Worm (Caenorhabditis elegans) whole organism, young adult: ENCODE data around the gene rsp-7.

Source experiments
- B0035.1 ChIP-seq: sonication (generic microtip); optimal IDR thresholded peaks from 2 replicates; lab custom pipeline; 2016; ENCODE audit warnings: missing genetic modification characterization, mild to moderate bottlenecking, missing compliant biosample characterization, missing genotype, missing genetic modification reagents
- C17E4.6 ChIP-seq: fragments of 200-800 bp; sonication (Bioruptor generic); IDR thresholded peaks from 2 replicates; pipeline ENCODE4 v1.3.6; 2022; ENCODE audit warnings: missing genetic modification reagents, missing genetic modification characterization, missing compliant biosample characterization
- T26A5.8 ChIP-seq: sonication (generic microtip); optimal IDR thresholded peaks from 2 replicates; lab custom pipeline; 2016; ENCODE audit warnings: missing genetic modification characterization, missing compliant biosample characterization
- Y53F4B.3 ChIP-seq: fragments of 200-800 bp; sonication (Bioruptor generic); IDR thresholded peaks from 2 replicates; pipeline ENCODE4 v1.3.6; 2022; ENCODE audit warnings: missing genetic modification reagents, missing genetic modification characterization, missing compliant biosample characterization
- Y53G8AR.9 ChIP-seq: fragments of 200-800 bp; sonication (Bioruptor generic); conservative IDR thresholded peaks from 2 replicates; pipeline ENCODE4 v1.3.6; 2022; ENCODE audit warnings: missing genetic modification reagents, missing genetic modification characterization, missing compliant biosample characterization
- Y79H2A.3 ChIP-seq: fragments of 200-800 bp; sonication (Bioruptor generic); conservative IDR thresholded peaks from 2 replicates; pipeline ENCODE4 v1.3.6; 2022; ENCODE audit warnings: missing genetic modification reagents, missing genetic modification characterization, missing compliant biosample characterization
- akir-1 ChIP-seq: fragments of 200-800 bp; sonication (Bioruptor generic); optimal IDR thresholded peaks from 2 replicates; lab custom pipeline; 2018; ENCODE audit warnings: mild to moderate bottlenecking, missing genetic modification characterization, moderate library complexity, missing compliant biosample characterization
- ama-1 ChIP-seq, 3 experiments: fragments of 150-350 bp in 1 of 3; sonication (generic microtip) in 2 of 3; optimal IDR thresholded peaks; 2 replicates each; lab custom pipeline; 2014 to 2018; ENCODE audit warnings: missing biosample characterization in 2 of 3, missing genetic modification characterization in 2 of 3, missing genetic modification reagents in 2 of 3
- bed-1 ChIP-seq: fragments of 200-800 bp; sonication (Bioruptor generic); IDR thresholded peaks from 2 replicates; pipeline ENCODE4 v1.3.6; 2022; ENCODE audit warnings: missing genetic modification reagents, missing genetic modification characterization, missing compliant biosample characterization
- ccch-3 ChIP-seq: fragments of 200-800 bp; sonication (Bioruptor generic); optimal IDR thresholded peaks from 2 replicates; lab custom pipeline; 2018; ENCODE audit warnings: mild to moderate bottlenecking, missing genetic modification characterization, missing compliant biosample characterization
- ceh-100 ChIP-seq: fragments of 200-800 bp; sonication (Bioruptor generic); IDR thresholded peaks from 2 replicates; pipeline ENCODE4 v1.3.6; 2022; ENCODE audit warnings: missing genetic modification reagents, missing genetic modification characterization, missing compliant biosample characterization
- ceh-79 ChIP-seq: sonication (generic microtip); optimal IDR thresholded peaks from 2 replicates; lab custom pipeline; 2017; ENCODE audit warnings: mild to moderate bottlenecking, missing genetic modification characterization, missing compliant biosample characterization
- ceh-91 ChIP-seq: fragments of 200-800 bp; sonication (Bioruptor generic); IDR thresholded peaks from 2 replicates; pipeline ENCODE4 v1.3.6; 2022; ENCODE audit warnings: missing genetic modification reagents, missing genetic modification characterization, missing compliant biosample characterization
- chd-7 ChIP-seq: sonication (generic microtip); optimal IDR thresholded peaks from 2 replicates; lab custom pipeline; 2016; ENCODE audit warnings: mild to moderate bottlenecking, missing genetic modification characterization, moderate library complexity, missing compliant biosample characterization
- dox-1 ChIP-seq: fragments of 200-800 bp; sonication (Bioruptor generic); IDR thresholded peaks from 2 replicates; pipeline ENCODE4 v1.3.6; 2022; ENCODE audit warnings: missing genetic modification reagents, missing genetic modification characterization, missing compliant biosample characterization
- egl-44 ChIP-seq: fragments of 200-800 bp; sonication (Bioruptor generic); IDR thresholded peaks from 2 replicates; pipeline ENCODE4 v1.3.6; 2022; ENCODE audit warnings: missing genetic modification reagents, missing genetic modification characterization, missing compliant biosample characterization
- egrh-3 ChIP-seq: fragments of 200-800 bp; sonication (Bioruptor generic); IDR thresholded peaks from 2 replicates; pipeline ENCODE4 v1.3.6; 2022; ENCODE audit warnings: missing genetic modification reagents, missing genetic modification characterization, missing compliant biosample characterization
- ets-4 ChIP-seq: fragments of 200-800 bp; sonication (Bioruptor generic); optimal IDR thresholded peaks from 2 replicates; lab custom pipeline; 2018; ENCODE audit warnings: mild to moderate bottlenecking, missing genetic modification characterization, missing compliant biosample characterization
- fkh-3 ChIP-seq: sonication (generic microtip); optimal IDR thresholded peaks from 2 replicates; lab custom pipeline; 2016; ENCODE audit warnings: mild to moderate bottlenecking, missing genetic modification characterization, missing compliant biosample characterization
- gei-17 ChIP-seq: fragments of 200-800 bp; sonication (Bioruptor generic); optimal IDR thresholded peaks from 2 replicates; lab custom pipeline; 2018; ENCODE audit warnings: mild to moderate bottlenecking, missing genetic modification characterization, missing compliant biosample characterization
- hsf-1 ChIP-seq: fragments of 200-800 bp; sonication (Bioruptor generic); IDR thresholded peaks from 2 replicates; pipeline ENCODE4 v1.3.6; 2022; ENCODE audit warnings: missing genetic modification reagents, missing genetic modification characterization, missing compliant biosample characterization
- lag-1 ChIP-seq: fragments of 200-800 bp; sonication (Bioruptor generic); IDR thresholded peaks from 2 replicates; pipeline ENCODE4 v1.3.6; 2022; ENCODE audit warnings: missing genetic modification reagents, missing genetic modification characterization, missing compliant biosample characterization
- lin-54 ChIP-seq: fragments of 200-800 bp; sonication (Bioruptor generic); optimal IDR thresholded peaks from 2 replicates; lab custom pipeline; 2018; ENCODE audit warnings: mild to moderate bottlenecking, missing genetic modification characterization, missing compliant biosample characterization
- lsy-27 ChIP-seq: sonication (generic microtip); optimal IDR thresholded peaks from 2 replicates; lab custom pipeline; 2017; ENCODE audit warnings: missing genetic modification characterization, mild to moderate bottlenecking, missing compliant biosample characterization, antibody characterized with exemption, missing genotype, borderline replicate concordance; ENCODE audit not compliant: insufficient read depth
- madf-6 ChIP-seq: fragments of 200-800 bp; sonication (Bioruptor generic); IDR thresholded peaks from 2 replicates; pipeline ENCODE4 v1.3.6; 2022; ENCODE audit warnings: missing genetic modification reagents, missing genetic modification characterization, missing compliant biosample characterization
- madf-8 ChIP-seq: fragments of 200-800 bp; sonication (Bioruptor generic); conservative IDR thresholded peaks from 2 replicates; pipeline ENCODE4 v1.3.6; 2022; ENCODE audit warnings: missing genetic modification reagents, missing genetic modification characterization, missing compliant biosample characterization
- mcd-1 ChIP-seq: fragments of 200-800 bp; sonication (Bioruptor generic); IDR thresholded peaks from 2 replicates; pipeline ENCODE4 v1.3.6; 2022; ENCODE audit warnings: missing genetic modification reagents, missing genetic modification characterization, missing compliant biosample characterization
- nhr-120 ChIP-seq: fragments of 200-800 bp; sonication (Bioruptor generic); IDR thresholded peaks from 2 replicates; pipeline ENCODE4 v1.3.6; 2022; ENCODE audit warnings: missing genetic modification characterization, missing compliant biosample characterization
- nhr-27 ChIP-seq: fragments of 200-800 bp; sonication (Bioruptor generic); optimal IDR thresholded peaks from 2 replicates; lab custom pipeline; 2018; ENCODE audit warnings: mild to moderate bottlenecking, missing genetic modification characterization, moderate library complexity, missing compliant biosample characterization
- nhr-80 ChIP-seq: sonication (generic microtip); optimal IDR thresholded peaks from 2 replicates; lab custom pipeline; 2016; ENCODE audit warnings: missing genetic modification characterization, missing compliant biosample characterization
- nhr-90 ChIP-seq: sonication (generic microtip); optimal IDR thresholded peaks from 2 replicates; lab custom pipeline; 2016; ENCODE audit warnings: missing genotype, mild to moderate bottlenecking, missing genetic modification characterization, missing compliant biosample characterization
- rec-8 ChIP-seq, 2 experiments: sonication (generic microtip); optimal IDR thresholded peaks; 2 replicates each; lab custom pipeline; 2016; ENCODE audit warnings: mild to moderate bottlenecking in 2 of 2, missing genetic modification characterization in 2 of 2, missing genetic modification reagents in 2 of 2, missing genotype in 2 of 2, missing biosample characterization in 1 of 2, missing compliant biosample characterization in 1 of 2, moderate library complexity in 1 of 2
- snpc-1.1 ChIP-seq: sonication (generic microtip); optimal IDR thresholded peaks from 2 replicates; lab custom pipeline; 2017; ENCODE audit warnings: missing genetic modification characterization, mild to moderate bottlenecking, missing compliant biosample characterization, antibody characterized with exemption, moderate library complexity, missing genotype, missing genetic modification reagents; ENCODE audit not compliant: insufficient read depth
- snpc-4 ChIP-seq, 5 experiments: fragments of 150-350 bp in 1 of 5; sonication (generic microtip) in 4 of 5; optimal IDR thresholded peaks; 2 replicates each; lab custom pipeline; 2014 to 2018; ENCODE audit warnings: missing genetic modification characterization in 5 of 5, missing biosample characterization in 3 of 5, antibody characterized with exemption in 2 of 5, mild to moderate bottlenecking in 2 of 5, missing compliant biosample characterization in 2 of 5, missing genotype in 2 of 5, moderate library complexity in 2 of 5, missing genetic modification reagents in 1 of 5
- zim-3 ChIP-seq: sonication (generic microtip); optimal IDR thresholded peaks from 2 replicates; lab custom pipeline; 2017; ENCODE audit warnings: mild to moderate bottlenecking, missing genetic modification characterization, moderate library complexity, missing compliant biosample characterization
- ztf-22 ChIP-seq: fragments of 200-800 bp; sonication (Bioruptor generic); optimal IDR thresholded peaks from 2 replicates; lab custom pipeline; 2018; ENCODE audit warnings: mild to moderate bottlenecking, missing genetic modification characterization, moderate library complexity, missing compliant biosample characterization
- ztf-26 ChIP-seq: sonication (generic microtip); optimal IDR thresholded peaks from 2 replicates; lab custom pipeline; 2017; ENCODE audit warnings: missing genetic modification characterization, missing compliant biosample characterization
- ztf-28 ChIP-seq: fragments of 200-800 bp; sonication (Bioruptor generic); IDR thresholded peaks from 2 replicates; pipeline ENCODE4 v1.3.6; 2022; ENCODE audit warnings: missing genetic modification reagents, missing genetic modification characterization, missing compliant biosample characterization
- ztf-6 ChIP-seq: fragments of 200-800 bp; sonication (Bioruptor generic); IDR thresholded peaks from 2 replicates; pipeline ENCODE4 v1.3.6; 2022; ENCODE audit warnings: missing genetic modification reagents, missing genetic modification characterization, missing compliant biosample characterization

Gene rsp-7

DNA sequence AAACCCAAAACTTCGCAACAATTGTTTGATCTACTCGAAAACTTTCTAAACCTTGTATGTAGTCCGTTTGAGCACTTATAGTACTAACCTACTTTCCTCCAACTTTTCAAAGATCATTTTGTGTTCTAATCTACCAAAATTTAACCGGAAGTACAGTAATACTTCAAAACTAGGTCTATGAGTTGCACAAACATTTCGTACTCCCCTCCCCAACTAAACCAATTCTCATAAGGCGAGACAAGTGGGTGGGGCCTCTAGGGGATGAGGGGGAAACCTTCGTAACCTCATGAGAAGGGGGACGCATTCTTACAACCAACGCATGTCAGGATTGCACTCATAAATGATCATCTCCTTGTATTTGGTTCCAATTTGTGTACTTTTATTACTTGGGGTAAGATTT lies 37.0 kb upstream of the rsp-7 start, which contains the start of gene cutl-9:
TSS of gene cutl-9 (plus strand) at position 301 of the 400 bp plus-strand sequence.
- no peak for TF ChIP-seq ceh-91
- TF ChIP-seq lsy-27 (tag; lab: Kevin White, UChicago): no peak
- TF ChIP-seq nhr-120 (GFP tag; lab: Robert Waterston, UW): no peak
- TF ChIP-seq fkh-3 (tag; lab: Kevin White, UChicago): no peak
- no peak for TF ChIP-seq mcd-1 (GFP tag; lab: Robert Waterston, UW)
- no peak for TF ChIP-seq ztf-28 (GFP tag; lab: Robert Waterston, UW)
- TF ChIP-seq egl-44 (GFP tag; lab: Robert Waterston, UW): no peak
- no peak for TF ChIP-seq B0035.1 (tag; lab: Kevin White, UChicago)
- no peak for TF ChIP-seq Y53F4B.3 (GFP tag; lab: Robert Waterston, UW)
- no peak for TF ChIP-seq zim-3 (tag; lab: Kevin White, UChicago)
- no peak for TF ChIP-seq T26A5.8 (tag; lab: Kevin White, UChicago)
- no peak for TF ChIP-seq madf-6 (GFP tag; lab: Robert Waterston, UW)
- no peak for TF ChIP-seq ztf-22 (GFP tag; lab: Kevin White, UChicago)
- no peak for TF ChIP-seq ets-4 (GFP tag; lab: Kevin White, UChicago)
- no peak for TF ChIP-seq hsf-1 (GFP tag; lab: Robert Waterston, UW)
- no peak for TF ChIP-seq gei-17
- TF ChIP-seq, all 124 proteins: peak for 0

- peak; percentile 47 for TF ChIP-seq ets-4 (GFP tag; lab: Kevin White, UChicago)
- no peak for TF ChIP-seq Y53G8AR.9
- TF ChIP-seq dox-1 (GFP tag; lab: Robert Waterston, UW): peak; percentile 73; the same call in 1 of the 2 replicates
- peak; percentile 94 for TF ChIP-seq nhr-80
- TF ChIP-seq ceh-79: no peak
- TF ChIP-seq snpc-4 (GFP tag; optimal IDR thresholded peaks at IDR 0.05; lab: Kevin White, UChicago): no peak
- TF ChIP-seq snpc-4 (tag; optimal IDR thresholded peaks at IDR 0.05; lab: Kevin White, UChicago): no peak
- TF ChIP-seq chd-7 (tag; lab: Kevin White, UChicago): no peak
- TF ChIP-seq ztf-26: no peak
- TF ChIP-seq, all 124 proteins: peak for 3
Measured at ce11 chrII:10627086-10627485, 31.9 kb upstream of the rsp-7 start.

- TF ChIP-seq Y79H2A.3 (GFP tag; lab: Robert Waterston, UW): no peak
Measured at ce11 chrII:10627963-10628362, 31.0 kb upstream of the rsp-7 start, which contains the start of gene M28.8. TSS of gene M28.8 (plus strand) at chrII:10628263.

DNA sequence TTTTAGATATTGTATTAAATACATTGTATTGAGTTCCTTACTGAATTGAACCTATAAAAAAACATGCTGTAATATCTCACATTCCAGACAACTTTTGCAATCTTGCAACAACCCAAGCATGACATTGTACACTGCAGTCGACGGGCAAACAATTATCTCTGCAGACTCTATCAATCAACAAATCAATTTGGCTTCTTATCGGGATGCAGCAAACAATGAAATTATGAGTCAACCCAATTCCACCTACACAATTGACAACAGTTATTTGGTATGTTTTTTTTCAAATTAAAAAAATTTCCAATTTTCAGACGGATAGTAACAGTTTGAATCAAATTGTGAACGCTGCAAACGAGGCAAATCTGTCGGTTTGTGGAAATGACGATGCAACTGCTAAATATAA lies 28.1 kb upstream of the rsp-7 start:
- no peak for TF ChIP-seq ztf-6
- TF ChIP-seq nhr-80: peak; percentile 43

DNA sequence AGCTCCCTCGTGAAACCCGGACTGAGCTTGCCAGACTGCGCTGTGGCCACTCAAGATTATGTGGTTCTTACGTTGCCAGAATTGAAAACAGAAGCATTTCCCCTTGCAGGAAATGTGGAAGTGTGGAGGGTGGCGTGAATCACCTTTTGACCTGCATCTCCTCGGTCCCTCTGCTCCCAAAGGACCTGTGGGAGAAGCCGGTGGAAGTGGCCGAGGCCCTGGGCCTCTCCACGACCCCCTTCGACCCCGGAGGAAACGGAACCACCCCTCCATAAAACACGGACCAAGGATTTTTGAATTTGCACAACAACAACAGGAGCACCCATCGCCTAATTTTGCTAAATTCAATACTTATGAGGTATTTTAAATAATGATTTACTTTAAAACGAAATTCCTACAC lies 21.3 kb upstream of the rsp-7 start:
- TF ChIP-seq egrh-3: peak; percentile 71; the same call in 1 of the 2 replicates

- no peak for TF ChIP-seq ama-1 (optimal IDR thresholded peaks at IDR 0.05; lab: Kevin White, UChicago)
- TF ChIP-seq ama-1 (GFP tag; optimal IDR thresholded peaks at IDR 0.05; lab: Kevin White, UChicago): no peak
- no peak for TF ChIP-seq nhr-27
- no peak for TF ChIP-seq rec-8 (tag; optimal IDR thresholded peaks at IDR 0.05; lab: Kevin White, UChicago)
- TF ChIP-seq mcd-1 (GFP tag; lab: Robert Waterston, UW): no peak
- no peak for TF ChIP-seq snpc-1.1
- TF ChIP-seq fkh-3 (tag; lab: Kevin White, UChicago): no peak
- TF ChIP-seq akir-1 (GFP tag; lab: Kevin White, UChicago): no peak
- no peak for TF ChIP-seq egrh-3
- no peak for TF ChIP-seq snpc-4 (GFP tag; optimal IDR thresholded peaks at IDR 0.05; lab: Kevin White, UChicago)
- TF ChIP-seq snpc-4 (tag; optimal IDR thresholded peaks at IDR 0.05; lab: Kevin White, UChicago): no peak
- TF ChIP-seq lin-54 (GFP tag; lab: Kevin White, UChicago): no peak
- no peak for TF ChIP-seq nhr-90 (tag; lab: Kevin White, UChicago)
- TF ChIP-seq bed-1: no peak
- TF ChIP-seq ceh-100 (GFP tag; lab: Robert Waterston, UW): no peak
- no peak for TF ChIP-seq madf-8
- no peak for TF ChIP-seq C17E4.6 (GFP tag; lab: Robert Waterston, UW)
- TF ChIP-seq ccch-3 (GFP tag; lab: Kevin White, UChicago): no peak
- no peak for TF ChIP-seq lag-1 (GFP tag; lab: Robert Waterston, UW)
Measured at ce11 chrII:10639110-10639509, 19.9 kb upstream of the rsp-7 start, which contains the start of gene M28.9. TSS of gene M28.9 (plus strand) at chrII:10639410.
